Worm (Caenorhabditis elegans): Measurements from ENCODE around the gene F48F5.8.

DNA sequence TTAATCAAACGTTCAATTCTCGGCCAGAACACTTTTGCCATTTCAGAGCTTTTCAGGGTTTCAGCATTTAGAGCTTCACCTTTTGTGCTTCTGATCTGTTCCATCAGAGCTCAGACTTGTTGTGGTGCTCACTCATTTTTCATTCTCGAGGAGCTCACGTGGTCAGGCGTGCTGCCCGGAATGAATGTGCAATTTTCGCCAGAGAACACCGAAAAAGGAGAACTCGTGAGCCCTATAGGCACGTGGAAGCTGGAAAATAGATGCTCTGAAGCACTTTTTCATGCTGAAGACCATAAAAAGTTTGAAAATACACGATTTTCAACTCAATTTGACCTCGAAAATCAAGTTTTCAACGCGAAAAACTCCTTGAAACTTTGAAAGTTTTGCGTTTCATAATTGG lies 5.5 kb upstream of the F48F5.8 start:
- TF ChIP-seq sma-9 (GFP tag; optimal IDR thresholded peaks at IDR 0.05) (no peak), sma-9 (tag; optimal IDR thresholded peaks at IDR 0.05) (no peak), elt-3 (tag; optimal IDR thresholded peaks at IDR 0.05) (no peak), nhr-11 (tag; optimal IDR thresholded peaks at IDR 0.05) (no peak)
